Fruit fly (Drosophila melanogaster): ENCODE measurements around the gene Hipk.

Hipk gene

DNA sequence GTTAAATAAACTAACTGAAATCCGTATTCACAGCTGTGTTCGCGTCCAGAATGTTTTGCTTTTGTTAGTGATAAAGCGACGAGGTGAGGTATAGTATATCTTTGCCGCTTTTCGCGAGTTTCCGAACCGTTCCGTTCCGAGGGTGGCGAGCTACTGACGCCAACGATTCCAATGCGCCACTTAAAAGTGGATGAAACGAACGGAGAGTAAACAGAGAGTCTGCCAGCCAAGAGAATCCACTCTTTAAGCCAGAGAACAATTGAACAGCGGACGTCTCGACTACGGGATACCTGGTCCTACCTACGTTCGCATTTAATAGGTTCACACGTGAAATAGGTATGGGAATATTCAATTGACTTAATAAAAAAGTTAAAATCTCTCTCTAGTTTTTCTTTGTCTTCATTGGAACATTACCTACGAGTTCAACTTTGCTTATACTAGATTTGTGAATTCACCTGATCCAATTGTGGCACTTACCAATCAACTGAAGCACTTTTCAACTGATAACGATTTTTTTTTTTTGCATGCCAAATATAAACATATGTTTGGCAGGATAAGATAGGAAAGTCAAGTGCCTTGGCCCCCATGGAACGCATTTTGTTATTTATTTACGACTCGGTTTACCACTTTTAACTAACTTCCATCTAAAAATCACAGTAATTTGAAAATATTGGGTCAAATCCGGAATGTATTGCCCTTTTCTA is 61.1 kb downstream of the Hipk start, which contains the start of gene CG13893 (continued):
- TF ChIP-seq CG30020 (tag; optimal IDR thresholded peaks at IDR 0.05) (no peak), CG42726 (GFP tag; IDR thresholded peaks at IDR 0.05; ENCODE audit: partially characterized antibody) (peak; percentile 78), Meics (GFP tag; optimal IDR thresholded peaks at IDR 0.05) (peak; percentile 32), CG1647 (GFP tag; optimal IDR thresholded peaks at IDR 0.05) (peak; percentile 51), ac (GFP tag; optimal IDR thresholded peaks at IDR 0.05) (no peak), odd (GFP tag; optimal IDR thresholded peaks at IDR 0.05) (no peak), CG5953 (GFP tag; IDR thresholded peaks at IDR 0.05) (no peak), esg (GFP tag; conservative IDR thresholded peaks at IDR 0.05) (no peak), CG7556 (GFP tag; optimal IDR thresholded peaks at IDR 0.05) (no peak), ewg (GFP tag; optimal IDR thresholded peaks at IDR 0.05) (no peak), CG12942 (GFP tag; optimal IDR thresholded peaks at IDR 0.05) (no peak), trem (tag; optimal IDR thresholded peaks at IDR 0.05) (no peak), kah (GFP tag; optimal IDR thresholded peaks at IDR 0.05) (peak; percentile 24), CG11456 (GFP tag; IDR thresholded peaks at IDR 0.05) (peak; percentile 57; the same call in 1 of the 3 replicates), ken (GFP tag; IDR thresholded peaks at IDR 0.05) (no peak), Nf-YA (GFP tag; IDR thresholded peaks at IDR 0.05) (peak; percentile 32; the same call in 1 of the 2 replicates), CG13123 (GFP tag; optimal IDR thresholded peaks at IDR 0.05) (no peak), bbx (GFP tag; IDR thresholded peaks at IDR 0.05; ENCODE audit: partially characterized antibody) (peak; percentile 40; the same call in 1 of the 2 replicates), CG6813 (GFP tag; optimal IDR thresholded peaks at IDR 0.05) (peak; percentile 51), CG12155 (GFP tag; optimal IDR thresholded peaks at IDR 0.05) (no peak), CG1792 (GFP tag; optimal IDR thresholded peaks at IDR 0.05) (no peak), corto (GFP tag; optimal IDR thresholded peaks at IDR 0.05) (peak; percentile 32), CG10565 (GFP tag; optimal IDR thresholded peaks at IDR 0.05) (no peak), chif (GFP tag; optimal IDR thresholded peaks at IDR 0.05) (no peak), CG3281 (GFP tag; optimal IDR thresholded peaks at IDR 0.05) (peak; percentile 44), ems (GFP tag; optimal IDR thresholded peaks at IDR 0.05) (no peak), NC2α (GFP tag; optimal IDR thresholded peaks at IDR 0.05) (no peak), ato (GFP tag; IDR thresholded peaks at IDR 0.05; ENCODE audit: partially characterized antibody) (peak; percentile 75), MESR4 (GFP tag; optimal IDR thresholded peaks at IDR 0.05) (peak; percentile 17), chn (GFP tag; optimal IDR thresholded peaks at IDR 0.05) (no peak), croc (GFP tag; conservative IDR thresholded peaks at IDR 0.05) (no peak), CG10654 (GFP tag; optimal IDR thresholded peaks at IDR 0.05) (no peak), CG3838 (GFP tag; optimal IDR thresholded peaks at IDR 0.05) (no peak), CG34422 (GFP tag; IDR thresholded peaks at IDR 0.05) (peak; percentile 77; the same call in 1 of the 3 replicates), CG8281 (tag; optimal IDR thresholded peaks at IDR 0.05) (no peak), zfh2 (GFP tag; optimal IDR thresholded peaks at IDR 0.05) (no peak), Atf-2 (GFP tag; optimal IDR thresholded peaks at IDR 0.05) (no peak), CG1602 (GFP tag; optimal IDR thresholded peaks at IDR 0.05) (no peak), CG32767 (GFP tag; IDR thresholded peaks at IDR 0.05) (no peak), lmd (GFP tag; IDR thresholded peaks at IDR 0.05) (no peak), CG14965 (GFP tag; optimal IDR thresholded peaks at IDR 0.05; ENCODE audit: borderline replicate concordance) (no peak), CG2120 (GFP tag; optimal IDR thresholded peaks at IDR 0.05) (peak; percentile 20), CG12769 (tag; optimal IDR thresholded peaks at IDR 0.05) (peak; percentile 74), CG4854 (GFP tag; optimal IDR thresholded peaks at IDR 0.05) (peak; percentile 26), CG17802 (tag; optimal IDR thresholded peaks at IDR 0.05) (no peak), grau (tag; optimal IDR thresholded peaks at IDR 0.05) (peak; percentile 14), Deaf1 (tag; optimal IDR thresholded peaks at IDR 0.05) (peak; percentile 89), CG12104 (GFP tag; optimal IDR thresholded peaks at IDR 0.05) (peak; percentile 5), HHEX (GFP tag; optimal IDR thresholded peaks at IDR 0.05) (peak; percentile 33), ab (GFP tag; optimal IDR thresholded peaks at IDR 0.05) (no peak)

Data from whole organism, embryonic.